Worm (Caenorhabditis elegans) whole organism, late embryonic: ENCODE results near the gene ZK1236.1.

ENCODE experiments used
- C08G9.2 ChIP-seq: sonication (generic microtip); optimal IDR thresholded peaks from 2 replicates; lab custom pipeline; 2016; ENCODE audit warnings: mild to moderate bottlenecking, missing genetic modification characterization, moderate library complexity, missing compliant biosample characterization
- F13H6.1 ChIP-seq: sonication (generic microtip); optimal IDR thresholded peaks from 2 replicates; lab custom pipeline; 2016; ENCODE audit warnings: missing genetic modification characterization, missing compliant biosample characterization
- K02D7.2 ChIP-seq: sonication (generic microtip); optimal IDR thresholded peaks from 2 replicates; lab custom pipeline; 2017; ENCODE audit warnings: mild to moderate bottlenecking, missing genetic modification characterization, missing compliant biosample characterization
- K09A11.1 ChIP-seq: sonication (generic microtip); optimal IDR thresholded peaks from 2 replicates; lab custom pipeline; 2017; ENCODE audit warnings: antibody characterized with exemption, mild to moderate bottlenecking, missing genetic modification characterization, missing compliant biosample characterization; ENCODE audit not compliant: insufficient read depth
- T23F11.4 ChIP-seq: fragments of 200-800 bp; sonication (Bioruptor generic); optimal IDR thresholded peaks from 2 replicates; lab custom pipeline; 2018; ENCODE audit warnings: mild to moderate bottlenecking, missing genetic modification characterization, missing compliant biosample characterization
- Y22D7AL.16 ChIP-seq: sonication (generic microtip); optimal IDR thresholded peaks from 2 replicates; lab custom pipeline; 2016; ENCODE audit warnings: missing genetic modification characterization, missing compliant biosample characterization
- ahr-1 ChIP-seq: sonication (generic microtip); optimal IDR thresholded peaks from 2 replicates; lab custom pipeline; 2016; ENCODE audit warnings: missing genetic modification characterization, missing compliant biosample characterization
- ama-1 ChIP-seq: fragments of 150-350 bp; optimal IDR thresholded peaks from 2 replicates; lab custom pipeline; 2014
- ceh-2 ChIP-seq: sonication (generic microtip); optimal IDR thresholded peaks from 2 replicates; lab custom pipeline; 2016; ENCODE audit warnings: missing genotype, missing genetic modification characterization, missing compliant biosample characterization
- ceh-22 ChIP-seq: sonication (generic microtip); optimal IDR thresholded peaks from 2 replicates; lab custom pipeline; 2017; ENCODE audit warnings: missing biosample characterization, missing genetic modification characterization
- ceh-30 ChIP-seq: fragments of 150-350 bp; optimal IDR thresholded peaks from 2 replicates; lab custom pipeline; 2014; ENCODE audit warnings: missing biosample characterization, missing genetic modification characterization
- ceh-31 ChIP-seq: sonication (generic microtip); optimal IDR thresholded peaks from 2 replicates; lab custom pipeline; 2016; ENCODE audit warnings: missing genetic modification characterization, missing compliant biosample characterization
- ceh-45 ChIP-seq: fragments of 200-800 bp; sonication (Bioruptor generic); IDR thresholded peaks from 2 replicates; pipeline ENCODE4 v1.3.6; 2022; ENCODE audit warnings: missing genetic modification reagents, missing genetic modification characterization, missing compliant biosample characterization
- ceh-48 ChIP-seq: sonication (generic microtip); optimal IDR thresholded peaks from 2 replicates; lab custom pipeline; 2016; ENCODE audit warnings: missing genetic modification characterization, inconsistent platforms, missing compliant biosample characterization
- che-1 ChIP-seq: sonication (generic microtip); optimal IDR thresholded peaks from 2 replicates; lab custom pipeline; 2016; ENCODE audit warnings: mild to moderate bottlenecking, missing genetic modification characterization, missing compliant biosample characterization
- dmd-4 ChIP-seq: sonication (generic microtip); optimal IDR thresholded peaks from 2 replicates; lab custom pipeline; 2016; ENCODE audit warnings: borderline replicate concordance, missing genetic modification characterization, missing compliant biosample characterization
- elt-2 ChIP-seq: sonication (generic microtip); optimal IDR thresholded peaks from 2 replicates; lab custom pipeline; 2016; ENCODE audit warnings: missing genetic modification reagents, missing genetic modification characterization, missing compliant biosample characterization
- ets-4 ChIP-seq: sonication (generic microtip); optimal IDR thresholded peaks from 2 replicates; lab custom pipeline; 2016; ENCODE audit warnings: missing genetic modification characterization, missing compliant biosample characterization
- fax-1 ChIP-seq: sonication (generic microtip); optimal IDR thresholded peaks from 2 replicates; lab custom pipeline; 2016; ENCODE audit warnings: missing genotype, missing genetic modification characterization, missing compliant biosample characterization
- fkh-6 ChIP-seq: sonication (generic microtip); optimal IDR thresholded peaks from 2 replicates; lab custom pipeline; 2016; ENCODE audit warnings: missing genetic modification characterization, missing compliant biosample characterization
- hlh-13 ChIP-seq: fragments of 200-800 bp; sonication (Bioruptor generic); optimal IDR thresholded peaks from 2 replicates; lab custom pipeline; 2018; ENCODE audit warnings: mild to moderate bottlenecking, missing genetic modification characterization, missing compliant biosample characterization
- hlh-15 ChIP-seq: sonication (generic microtip); optimal IDR thresholded peaks from 2 replicates; lab custom pipeline; 2016; ENCODE audit warnings: missing genetic modification characterization, missing compliant biosample characterization
- hlh-30 ChIP-seq: sonication (generic microtip); optimal IDR thresholded peaks from 2 replicates; lab custom pipeline; 2017; ENCODE audit warnings: antibody characterized with exemption, missing genetic modification characterization, missing compliant biosample characterization; ENCODE audit not compliant: insufficient read depth
- lim-6 ChIP-seq: sonication (generic microtip); optimal IDR thresholded peaks from 2 replicates; lab custom pipeline; 2016; ENCODE audit warnings: missing genetic modification characterization, missing compliant biosample characterization
- lin-11 ChIP-seq: fragments of 200-800 bp; sonication (Bioruptor generic); optimal IDR thresholded peaks from 2 replicates; lab custom pipeline; 2018; ENCODE audit warnings: mild to moderate bottlenecking, missing genetic modification characterization, missing compliant biosample characterization
- madf-2 ChIP-seq: sonication (generic microtip); optimal IDR thresholded peaks from 2 replicates; lab custom pipeline; 2017; ENCODE audit warnings: missing genetic modification characterization, missing compliant biosample characterization
- mec-3 ChIP-seq: sonication (generic microtip); optimal IDR thresholded peaks from 2 replicates; lab custom pipeline; 2016; ENCODE audit warnings: borderline replicate concordance, missing genetic modification characterization, missing compliant biosample characterization
- nfya-1 ChIP-seq: sonication (generic microtip); optimal IDR thresholded peaks from 2 replicates; lab custom pipeline; 2017; ENCODE audit warnings: missing genetic modification characterization, mild to moderate bottlenecking, missing compliant biosample characterization, antibody characterized with exemption, moderate library complexity
- nhr-11 ChIP-seq: fragments of 150-350 bp; optimal IDR thresholded peaks from 2 replicates; lab custom pipeline; 2014; ENCODE audit warnings: missing biosample characterization, missing genetic modification characterization
- nhr-232 ChIP-seq: sonication (generic microtip); optimal IDR thresholded peaks from 2 replicates; lab custom pipeline; 2016; ENCODE audit warnings: missing genetic modification characterization, missing compliant biosample characterization
- npax-4 ChIP-seq: sonication (generic microtip); optimal IDR thresholded peaks from 2 replicates; lab custom pipeline; 2016; ENCODE audit warnings: missing genetic modification characterization, missing compliant biosample characterization
- pag-3 ChIP-seq: sonication (generic microtip); optimal IDR thresholded peaks from 2 replicates; lab custom pipeline; 2016; ENCODE audit warnings: missing compliant biosample characterization, missing genetic modification characterization, borderline replicate concordance
- pat-9 ChIP-seq: fragments of 200-800 bp; sonication (Bioruptor generic); optimal IDR thresholded peaks from 2 replicates; lab custom pipeline; 2018; ENCODE audit warnings: mild to moderate bottlenecking, missing genetic modification characterization, moderate library complexity, missing compliant biosample characterization
- pax-1 ChIP-seq: fragments of 150-350 bp; optimal IDR thresholded peaks from 2 replicates; lab custom pipeline; 2014; ENCODE audit warnings: missing biosample characterization, missing genetic modification characterization
- pha-2 ChIP-seq: sonication (generic microtip); optimal IDR thresholded peaks from 2 replicates; lab custom pipeline; 2017; ENCODE audit warnings: mild to moderate bottlenecking, missing genetic modification characterization, missing compliant biosample characterization
- pha-4 ChIP-seq: fragments of 150-350 bp; optimal IDR thresholded peaks from 2 replicates; lab custom pipeline; 2018; ENCODE audit warnings: missing biosample characterization, missing genetic modification reagents, missing genetic modification characterization
- pros-1 ChIP-seq: fragments of 150-350 bp; optimal IDR thresholded peaks from 2 replicates; lab custom pipeline; 2014; ENCODE audit warnings: missing biosample characterization, missing genetic modification reagents, missing genetic modification characterization
- ref-2 ChIP-seq: sonication (generic microtip); optimal IDR thresholded peaks from 2 replicates; lab custom pipeline; 2016; ENCODE audit warnings: missing genetic modification characterization, missing compliant biosample characterization
- sdc-2 ChIP-seq: sonication (generic microtip); optimal IDR thresholded peaks from 2 replicates; lab custom pipeline; 2016; ENCODE audit warnings: missing genotype, missing genetic modification characterization, missing compliant biosample characterization
- sox-2 ChIP-seq: fragments of 200-800 bp; sonication (Bioruptor generic); IDR thresholded peaks from 2 replicates; pipeline ENCODE4 v1.3.6; 2022; ENCODE audit warnings: missing genetic modification reagents, missing genetic modification characterization, missing compliant biosample characterization
- sox-4 ChIP-seq: sonication (generic microtip); optimal IDR thresholded peaks from 2 replicates; lab custom pipeline; 2017; ENCODE audit warnings: mild to moderate bottlenecking, missing genetic modification characterization, inconsistent platforms, missing compliant biosample characterization
- syd-9 ChIP-seq: sonication (generic microtip); optimal IDR thresholded peaks from 2 replicates; lab custom pipeline; 2016; ENCODE audit warnings: mild to moderate bottlenecking, missing genetic modification characterization, moderate library complexity, missing compliant biosample characterization
- tbx-2 ChIP-seq: sonication (generic microtip); optimal IDR thresholded peaks from 2 replicates; lab custom pipeline; 2016; ENCODE audit warnings: missing genetic modification characterization, missing compliant biosample characterization
- tbx-7 ChIP-seq: sonication (generic microtip); optimal IDR thresholded peaks from 2 replicates; lab custom pipeline; 2016; ENCODE audit warnings: missing genotype, missing genetic modification characterization, missing compliant biosample characterization
- ttx-3 ChIP-seq: sonication (generic microtip); optimal IDR thresholded peaks from 2 replicates; lab custom pipeline; 2016; ENCODE audit warnings: missing genetic modification reagents, missing genetic modification characterization, missing compliant biosample characterization
- unc-3 ChIP-seq, 2 experiments: fragments of 200-800 bp in 1 of 2; sonication (Bioruptor generic) in 1 of 2; sonication (generic microtip) in 1 of 2; conservative IDR thresholded peaks in 1 of 2; optimal IDR thresholded peaks in 1 of 2; 2 replicates each; pipeline versions ENCODE4 v1.3.6 to Lab custom; 2016 to 2022; ENCODE audit warnings: missing compliant biosample characterization in 2 of 2, missing genetic modification characterization in 2 of 2, missing genetic modification reagents in 1 of 2
- unc-42 ChIP-seq: sonication (generic microtip); optimal IDR thresholded peaks from 2 replicates; lab custom pipeline; 2016; ENCODE audit warnings: missing genotype, missing genetic modification characterization, missing compliant biosample characterization
- unc-86 ChIP-seq: sonication (generic microtip); optimal IDR thresholded peaks from 2 replicates; lab custom pipeline; 2016; ENCODE audit warnings: missing genetic modification characterization, missing compliant biosample characterization
- ztf-16 ChIP-seq: sonication (generic microtip); optimal IDR thresholded peaks from 2 replicates; lab custom pipeline; 2017; ENCODE audit warnings: missing genetic modification characterization, missing compliant biosample characterization

ZK1236.1 gene

DNA sequence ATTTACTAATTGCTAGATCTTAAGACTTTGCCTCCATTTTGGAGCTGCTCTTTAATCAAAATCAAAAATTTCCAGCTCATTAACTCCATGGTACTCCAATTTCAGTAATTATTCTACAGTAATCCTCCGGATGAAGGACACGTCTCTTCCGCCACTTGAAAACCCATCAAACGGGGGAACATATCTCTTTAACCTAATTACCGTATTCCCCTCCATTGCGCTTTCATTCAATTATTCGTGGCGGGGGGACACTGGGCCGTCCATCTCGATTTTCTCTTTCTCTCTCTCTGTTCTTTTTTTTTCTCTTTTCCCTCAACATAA lies 12.3 kb upstream of the ZK1236.1 start:
- TF ChIP-seq ceh-31 (tag; lab: Kevin White, UChicago), result peak; percentile 67
- TF ChIP-seq unc-42 (tag; lab: Kevin White, UChicago), result peak; percentile 99
- TF ChIP-seq K09A11.1, result no peak
- no peak for TF ChIP-seq fax-1 (tag; lab: Kevin White, UChicago)
- no peak for TF ChIP-seq unc-3 (GFP tag; conservative IDR thresholded peaks at IDR 0.05; lab: Robert Waterston, UW)
- TF ChIP-seq unc-3 (tag; optimal IDR thresholded peaks at IDR 0.05; lab: Kevin White, UChicago), result no peak
- no peak for TF ChIP-seq che-1 (tag; lab: Kevin White, UChicago)
- no peak for TF ChIP-seq nhr-11 (tag; lab: Kevin White, UChicago)

DNA sequence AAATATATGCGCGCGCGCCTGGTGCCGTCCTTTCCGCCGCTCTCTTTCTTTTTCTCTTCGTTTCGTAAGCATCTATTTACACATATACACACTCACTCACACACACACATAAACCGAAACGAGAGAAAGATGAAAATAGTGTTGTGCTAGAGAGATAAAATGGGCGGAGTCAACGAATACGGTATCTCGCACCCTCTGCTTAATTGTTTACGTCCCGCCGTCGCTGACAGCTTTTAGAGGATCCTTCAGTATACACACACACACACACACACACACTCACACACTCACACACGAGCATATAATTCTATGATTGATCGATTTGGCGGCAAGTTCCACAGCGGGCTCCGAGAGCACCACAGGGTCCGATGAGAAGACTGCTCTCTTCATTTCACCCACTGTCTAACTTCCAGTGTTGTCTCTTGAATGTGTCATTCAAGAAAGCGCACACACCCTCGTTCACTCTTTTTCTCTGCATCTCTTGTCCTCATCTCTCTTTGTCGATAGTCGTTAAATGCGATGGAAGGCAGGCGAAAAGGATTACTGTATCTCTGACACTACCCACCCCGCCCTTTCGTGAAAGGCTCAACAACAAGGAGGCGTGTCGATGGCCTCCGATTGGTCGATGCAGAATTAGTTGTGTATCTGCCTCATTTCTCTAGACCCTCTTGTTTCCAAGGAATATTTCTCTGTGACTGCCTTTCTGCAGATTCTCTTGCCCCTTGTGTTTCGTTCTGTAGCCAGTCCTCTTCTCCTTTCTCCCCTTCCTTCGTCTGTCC lies 11.7 kb upstream of the ZK1236.1 start:
- TF ChIP-seq pros-1 (tag; lab: Kevin White, UChicago) (peak; percentile 44), sox-2 (GFP tag; lab: Robert Waterston, UW) (peak; percentile 61), elt-2 (tag; lab: Kevin White, UChicago) (peak; percentile 35), tbx-7 (tag; lab: Kevin White, UChicago) (no peak), pag-3 (peak; percentile 29), ztf-16 (tag; lab: Kevin White, UChicago) (peak; percentile 55), ceh-2 (tag; lab: Kevin White, UChicago) (peak; percentile 41), nhr-232 (tag; lab: Kevin White, UChicago) (no peak), ceh-22 (peak; percentile 87), dmd-4 (tag; lab: Kevin White, UChicago) (peak; percentile 1), sdc-2 (tag; lab: Kevin White, UChicago) (peak; percentile 25), pha-2 (tag; lab: Kevin White, UChicago) (peak; percentile 83), F13H6.1 (tag; lab: Kevin White, UChicago) (peak; percentile 48), syd-9 (tag; lab: Kevin White, UChicago) (peak; percentile 76), hlh-15 (tag; lab: Kevin White, UChicago) (no peak), hlh-30 (tag; lab: Kevin White, UChicago) (peak; percentile 70), sox-4 (tag; lab: Kevin White, UChicago) (no peak), T23F11.4 (GFP tag; lab: Kevin White, UChicago) (peak; percentile 9), madf-2 (tag; lab: Kevin White, UChicago) (no peak), K02D7.2 (no peak), ttx-3 (tag; lab: Kevin White, UChicago) (peak; percentile 19), ama-1 (lab: Kevin White, UChicago) (no peak), hlh-13 (GFP tag; lab: Kevin White, UChicago) (no peak), ets-4 (peak; percentile 50), fkh-6 (tag; lab: Kevin White, UChicago) (no peak), lin-11 (tag; lab: Kevin White, UChicago) (no peak), Y22D7AL.16 (tag; lab: Kevin White, UChicago) (peak; percentile 6), nfya-1 (tag; lab: Kevin White, UChicago) (peak; percentile 100), C08G9.2 (tag; lab: Kevin White, UChicago) (no peak), ceh-48 (peak; percentile 66), ref-2 (tag; lab: Kevin White, UChicago) (peak; percentile 65), unc-86 (no peak), ceh-30 (tag; lab: Kevin White, UChicago) (no peak), mec-3 (tag; lab: Kevin White, UChicago) (no peak), ceh-31 (tag; lab: Kevin White, UChicago) (peak; percentile 95), pax-1 (tag; lab: Kevin White, UChicago) (no peak), ceh-45 (no peak), pat-9 (tag; lab: Kevin White, UChicago) (peak; percentile 2), unc-3 (GFP tag; conservative IDR thresholded peaks at IDR 0.05; lab: Robert Waterston, UW) (no peak), unc-3 (tag; optimal IDR thresholded peaks at IDR 0.05; lab: Kevin White, UChicago) (peak; percentile 1), lim-6 (no peak), npax-4 (no peak), ahr-1 (tag; lab: Kevin White, UChicago) (no peak), che-1 (tag; lab: Kevin White, UChicago) (no peak), pha-4 (tag; lab: Kevin White, UChicago) (no peak), tbx-2 (tag; lab: Kevin White, UChicago) (peak; percentile 77), nhr-11 (tag; lab: Kevin White, UChicago) (no peak)
